Worm (Caenorhabditis elegans) whole organism, young adult: ENCODE data around the gene chil-25.

Experiments
- B0336.3 ChIP-seq: fragments of 200-800 bp; sonication (Bioruptor generic); IDR thresholded peaks from 2 replicates; pipeline ENCODE4 v1.3.6; 2022; ENCODE audit warnings: missing genetic modification characterization, missing compliant biosample characterization
- C17E4.6 ChIP-seq: fragments of 200-800 bp; sonication (Bioruptor generic); IDR thresholded peaks from 2 replicates; pipeline ENCODE4 v1.3.6; 2022; ENCODE audit warnings: missing genetic modification reagents, missing genetic modification characterization, missing compliant biosample characterization
- F33H1.4 ChIP-seq: fragments of 200-800 bp; sonication (Bioruptor generic); IDR thresholded peaks from 2 replicates; pipeline ENCODE4 v1.3.6; 2022; ENCODE audit warnings: missing genetic modification reagents, missing genetic modification characterization, missing compliant biosample characterization
- F39B2.1 ChIP-seq: fragments of 200-800 bp; sonication (Bioruptor generic); IDR thresholded peaks from 2 replicates; pipeline ENCODE4 v1.3.6; 2022; ENCODE audit warnings: missing genetic modification reagents, missing genetic modification characterization, missing compliant biosample characterization
- F55B11.4 ChIP-seq: sonication (generic microtip); optimal IDR thresholded peaks from 2 replicates; lab custom pipeline; 2016; ENCODE audit warnings: missing compliant biosample characterization, missing genetic modification characterization, borderline replicate concordance; ENCODE audit not compliant: insufficient read depth
- K11D2.4 ChIP-seq: fragments of 200-800 bp; sonication (Bioruptor generic); IDR thresholded peaks from 2 replicates; pipeline ENCODE4 v1.3.6; 2022; ENCODE audit warnings: missing genetic modification reagents, missing genetic modification characterization, missing compliant biosample characterization
- T26A5.8 ChIP-seq: sonication (generic microtip); optimal IDR thresholded peaks from 2 replicates; lab custom pipeline; 2016; ENCODE audit warnings: missing genetic modification characterization, missing compliant biosample characterization
- Y56A3A.18 ChIP-seq: fragments of 200-800 bp; sonication (Bioruptor generic); IDR thresholded peaks from 2 replicates; pipeline ENCODE4 v1.3.6; 2022; ENCODE audit warnings: missing genetic modification reagents, missing genetic modification characterization, missing compliant biosample characterization
- ama-1 ChIP-seq, 3 experiments: fragments of 150-350 bp in 1 of 3; sonication (generic microtip) in 2 of 3; optimal IDR thresholded peaks; 2 replicates each; lab custom pipeline; 2014 to 2018; ENCODE audit warnings: missing biosample characterization in 2 of 3, missing genetic modification characterization in 2 of 3, missing genetic modification reagents in 2 of 3
- attf-5 ChIP-seq: fragments of 200-800 bp; sonication (Bioruptor generic); optimal IDR thresholded peaks from 2 replicates; lab custom pipeline; 2018; ENCODE audit warnings: mild to moderate bottlenecking, missing genetic modification characterization, missing compliant biosample characterization
- attf-6 ChIP-seq: fragments of 200-800 bp; sonication (Bioruptor generic); IDR thresholded peaks from 2 replicates; pipeline ENCODE4 v1.3.6; 2022; ENCODE audit warnings: missing genetic modification reagents, missing genetic modification characterization, missing compliant biosample characterization
- cebp-1 ChIP-seq, 2 experiments: fragments of 200-800 bp in 1 of 2; sonication (Bioruptor generic) in 1 of 2; sonication (generic microtip) in 1 of 2; IDR thresholded peaks in 1 of 2; optimal IDR thresholded peaks in 1 of 2; 2 replicates each; pipeline versions ENCODE4 v1.3.6 to Lab custom; 2017 to 2022; ENCODE audit warnings: missing compliant biosample characterization in 2 of 2, missing genetic modification characterization in 2 of 2, mild to moderate bottlenecking in 1 of 2, missing genetic modification reagents in 1 of 2, moderate library complexity in 1 of 2
- dox-1 ChIP-seq: fragments of 200-800 bp; sonication (Bioruptor generic); IDR thresholded peaks from 2 replicates; pipeline ENCODE4 v1.3.6; 2022; ENCODE audit warnings: missing genetic modification reagents, missing genetic modification characterization, missing compliant biosample characterization
- efl-1 ChIP-seq: fragments of 150-350 bp; optimal IDR thresholded peaks from 2 replicates; lab custom pipeline; 2014; ENCODE audit warnings: missing biosample characterization, missing genetic modification reagents, missing genetic modification characterization
- egl-18 ChIP-seq: fragments of 200-800 bp; sonication (Bioruptor generic); IDR thresholded peaks from 2 replicates; pipeline ENCODE4 v1.3.6; 2022; ENCODE audit warnings: missing genetic modification reagents, missing genetic modification characterization, missing compliant biosample characterization
- gei-17 ChIP-seq: fragments of 200-800 bp; sonication (Bioruptor generic); optimal IDR thresholded peaks from 2 replicates; lab custom pipeline; 2018; ENCODE audit warnings: mild to moderate bottlenecking, missing genetic modification characterization, missing compliant biosample characterization
- hmg-1.2 ChIP-seq: fragments of 200-800 bp; sonication (Bioruptor generic); IDR thresholded peaks from 2 replicates; pipeline ENCODE4 v1.3.6; 2022; ENCODE audit warnings: missing genetic modification reagents, missing genetic modification characterization, missing compliant biosample characterization
- let-607 ChIP-seq, 2 experiments: fragments of 200-800 bp in 1 of 2; sonication (Bioruptor generic) in 1 of 2; sonication (generic microtip) in 1 of 2; optimal IDR thresholded peaks; 2 replicates each; lab custom pipeline; 2016 to 2018; ENCODE audit warnings: mild to moderate bottlenecking in 2 of 2, missing compliant biosample characterization in 2 of 2, missing genetic modification characterization in 2 of 2, moderate library complexity in 2 of 2, missing genotype in 1 of 2
- lin-40 ChIP-seq: sonication (generic microtip); optimal IDR thresholded peaks from 2 replicates; lab custom pipeline; 2016; ENCODE audit warnings: missing genetic modification characterization, mild to moderate bottlenecking, missing compliant biosample characterization, missing genotype, missing genetic modification reagents
- lsy-27 ChIP-seq: sonication (generic microtip); optimal IDR thresholded peaks from 2 replicates; lab custom pipeline; 2017; ENCODE audit warnings: missing genetic modification characterization, mild to moderate bottlenecking, missing compliant biosample characterization, antibody characterized with exemption, missing genotype, borderline replicate concordance; ENCODE audit not compliant: insufficient read depth
- nfyb-1 ChIP-seq: fragments of 200-800 bp; sonication (Bioruptor generic); IDR thresholded peaks from 2 replicates; pipeline ENCODE4 v1.3.6; 2022; ENCODE audit warnings: missing genetic modification reagents, missing genetic modification characterization, missing compliant biosample characterization
- nhr-179 ChIP-seq: sonication (generic microtip); optimal IDR thresholded peaks from 2 replicates; lab custom pipeline; 2016; ENCODE audit warnings: mild to moderate bottlenecking, missing genetic modification characterization, missing compliant biosample characterization
- nhr-27 ChIP-seq: fragments of 200-800 bp; sonication (Bioruptor generic); optimal IDR thresholded peaks from 2 replicates; lab custom pipeline; 2018; ENCODE audit warnings: mild to moderate bottlenecking, missing genetic modification characterization, moderate library complexity, missing compliant biosample characterization
- pbrm-1 ChIP-seq: fragments of 200-800 bp; sonication (Bioruptor generic); IDR thresholded peaks from 2 replicates; pipeline ENCODE4 v1.3.6; 2022; ENCODE audit warnings: missing genetic modification reagents, missing genetic modification characterization, missing compliant biosample characterization
- sea-2 ChIP-seq: fragments of 200-800 bp; sonication (Bioruptor generic); IDR thresholded peaks from 2 replicates; pipeline ENCODE4 v1.3.6; 2022; ENCODE audit warnings: missing genetic modification characterization, missing compliant biosample characterization
- snpc-1.3 ChIP-seq: sonication (generic microtip); optimal IDR thresholded peaks from 2 replicates; lab custom pipeline; 2017; ENCODE audit warnings: missing genetic modification characterization, mild to moderate bottlenecking, missing compliant biosample characterization, antibody characterized with exemption, moderate library complexity, missing genotype, missing genetic modification reagents; ENCODE audit not compliant: insufficient read depth
- snpc-4 ChIP-seq, 5 experiments: fragments of 150-350 bp in 1 of 5; sonication (generic microtip) in 4 of 5; optimal IDR thresholded peaks; 2 replicates each; lab custom pipeline; 2014 to 2018; ENCODE audit warnings: missing genetic modification characterization in 5 of 5, missing biosample characterization in 3 of 5, antibody characterized with exemption in 2 of 5, mild to moderate bottlenecking in 2 of 5, missing compliant biosample characterization in 2 of 5, missing genotype in 2 of 5, moderate library complexity in 2 of 5, missing genetic modification reagents in 1 of 5
- somi-1 ChIP-seq: fragments of 200-800 bp; sonication (Bioruptor generic); optimal IDR thresholded peaks from 2 replicates; lab custom pipeline; 2018; ENCODE audit warnings: mild to moderate bottlenecking, missing genetic modification characterization, missing compliant biosample characterization
- tbp1 ChIP-seq: fragments of 200-800 bp; sonication (Bioruptor generic); optimal IDR thresholded peaks from 2 replicates; lab custom pipeline; 2018; ENCODE audit warnings: mild to moderate bottlenecking, missing genetic modification characterization, missing compliant biosample characterization
- tbx-9 ChIP-seq: sonication (generic microtip); optimal IDR thresholded peaks from 2 replicates; lab custom pipeline; 2016; ENCODE audit warnings: borderline replicate concordance, missing genetic modification characterization, inconsistent platforms, missing compliant biosample characterization
- ztf-22 ChIP-seq: fragments of 200-800 bp; sonication (Bioruptor generic); optimal IDR thresholded peaks from 2 replicates; lab custom pipeline; 2018; ENCODE audit warnings: mild to moderate bottlenecking, missing genetic modification characterization, moderate library complexity, missing compliant biosample characterization
- ztf-25 ChIP-seq: fragments of 200-800 bp; sonication (Bioruptor generic); IDR thresholded peaks from 2 replicates; pipeline ENCODE4 v1.3.6; 2022; ENCODE audit warnings: missing genetic modification reagents, missing genetic modification characterization, missing compliant biosample characterization
- ztf-28 ChIP-seq: fragments of 200-800 bp; sonication (Bioruptor generic); IDR thresholded peaks from 2 replicates; pipeline ENCODE4 v1.3.6; 2022; ENCODE audit warnings: missing genetic modification reagents, missing genetic modification characterization, missing compliant biosample characterization

The chil-25 gene

DNA sequence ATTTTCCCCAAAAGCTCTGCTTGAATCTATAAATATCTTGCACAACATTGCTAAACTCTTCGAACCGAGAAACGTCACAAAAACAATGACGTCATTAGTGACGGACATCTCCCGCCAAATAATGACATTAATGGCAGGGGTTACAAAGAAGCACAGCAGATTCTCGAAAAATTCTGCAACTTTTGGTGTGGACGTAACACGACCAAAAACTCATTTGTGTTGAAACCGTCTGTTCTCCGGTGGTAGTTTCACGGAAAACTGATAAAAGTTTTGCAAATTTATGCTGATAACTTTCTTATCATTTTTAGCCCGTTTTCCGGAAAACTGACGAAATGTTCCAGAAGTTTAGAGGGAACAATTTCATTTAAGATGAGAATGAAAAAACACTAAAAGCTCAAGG lies 24.3 kb upstream of the chil-25 start (continued):
- peak; percentile 1 for TF ChIP-seq tbp1 (GFP tag; lab: Kevin White, UChicago)
- no peak for TF ChIP-seq snpc-1.3 (tag; lab: Kevin White, UChicago)
- TF ChIP-seq nfyb-1 (GFP tag; lab: Robert Waterston, UW), result no peak
- TF ChIP-seq egl-18, result no peak
- no peak for TF ChIP-seq T26A5.8 (tag; lab: Kevin White, UChicago)
- TF ChIP-seq cebp-1 (GFP tag; IDR thresholded peaks at IDR 0.05; lab: Robert Waterston, UW), result no peak
- TF ChIP-seq cebp-1 (tag; optimal IDR thresholded peaks at IDR 0.05; lab: Kevin White, UChicago), result peak; percentile 11

DNA sequence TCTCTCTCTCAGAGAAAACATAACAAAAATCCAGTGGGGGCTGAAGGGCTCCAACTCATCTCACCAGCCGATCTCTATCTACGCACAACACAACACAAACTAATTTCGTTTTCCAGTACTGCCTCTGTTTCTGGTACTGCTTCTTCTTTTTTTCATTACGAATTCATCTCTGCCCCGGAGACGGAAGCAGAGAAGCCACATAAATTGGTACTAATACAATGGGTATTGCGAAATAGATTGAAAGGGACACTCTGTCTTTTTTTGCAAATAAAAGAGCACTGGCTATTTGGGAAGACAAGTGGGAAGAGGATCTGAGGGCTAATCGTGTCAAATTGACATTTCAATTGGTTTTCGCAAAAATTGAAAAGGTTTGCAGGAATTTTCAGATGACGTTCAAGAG lies 23.0 kb upstream of the chil-25 start:
- TF ChIP-seq let-607 (tag; optimal IDR thresholded peaks at IDR 0.05; lab: Kevin White, UChicago) (no peak), Y56A3A.18 (GFP tag; lab: Robert Waterston, UW) (no peak), F39B2.1 (GFP tag; lab: Robert Waterston, UW) (no peak), pbrm-1 (GFP tag; lab: Robert Waterston, UW) (no peak), attf-6 (GFP tag; lab: Robert Waterston, UW) (no peak), efl-1 (GFP tag; lab: Kevin White, UChicago) (no peak), dox-1 (GFP tag; lab: Robert Waterston, UW) (0 out of 2 replicates have a peak, but pooled peaks have one; percentile 26), ztf-25 (GFP tag; lab: Robert Waterston, UW) (no peak), hmg-1.2 (GFP tag; lab: Robert Waterston, UW) (no peak), somi-1 (peak; percentile 18), cebp-1 (GFP tag; IDR thresholded peaks at IDR 0.05; lab: Robert Waterston, UW) (peak; percentile 69; the same call in 1 of the 2 replicates), cebp-1 (tag; optimal IDR thresholded peaks at IDR 0.05; lab: Kevin White, UChicago) (peak; percentile 95), egl-18 (no peak), attf-5 (no peak), snpc-4 (GFP tag; optimal IDR thresholded peaks at IDR 0.05; lab: Kevin White, UChicago) (no peak), snpc-4 (tag; optimal IDR thresholded peaks at IDR 0.05; lab: Kevin White, UChicago) (no peak)

DNA sequence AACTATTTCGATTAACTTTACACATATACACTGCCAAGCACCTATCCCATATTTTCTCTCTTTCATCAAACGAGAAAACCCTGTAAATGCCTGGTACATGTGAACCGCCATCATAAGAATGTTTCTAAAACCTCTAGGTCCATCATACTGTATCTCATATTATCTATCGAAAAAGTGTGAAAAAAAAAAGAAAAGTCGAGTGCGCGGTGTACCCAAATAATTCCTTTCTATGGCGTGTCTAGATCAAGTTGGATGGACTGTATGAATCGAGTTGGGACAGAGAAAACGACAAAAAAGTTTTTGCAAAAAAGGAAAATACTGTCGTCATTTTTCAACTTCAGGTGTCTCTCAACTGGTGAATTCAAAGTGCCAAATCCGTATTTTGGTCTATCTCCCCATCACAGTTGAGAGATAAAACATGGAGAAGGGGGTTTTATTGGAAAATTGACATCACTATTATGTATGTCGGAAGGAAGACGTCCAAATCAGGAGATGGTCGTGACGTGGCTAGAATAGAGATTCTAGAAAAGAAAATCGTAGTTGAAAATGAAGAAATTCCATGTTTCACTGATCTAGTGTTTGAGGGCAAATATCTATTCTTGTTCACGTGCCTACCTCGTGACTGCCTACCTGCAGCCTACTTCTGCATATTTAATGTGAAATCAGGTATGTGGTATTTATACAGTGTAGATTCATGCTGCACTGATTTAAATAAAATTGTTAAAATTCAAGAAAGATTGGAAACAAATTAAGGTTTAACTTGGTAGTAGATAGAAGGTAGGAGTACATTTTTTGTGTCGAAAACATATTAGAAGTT lies 19.2 kb upstream of the chil-25 start:
- TF ChIP-seq ztf-22 (GFP tag; lab: Kevin White, UChicago) (no peak), F33H1.4 (GFP tag; lab: Robert Waterston, UW) (no peak), nhr-27 (tag; lab: Kevin White, UChicago) (no peak), F55B11.4 (tag; lab: Kevin White, UChicago) (no peak), ztf-28 (no peak), gei-17 (GFP tag; lab: Kevin White, UChicago) (no peak), somi-1 (peak; percentile 43), nhr-179 (tag; lab: Kevin White, UChicago) (no peak), tbx-9 (tag; lab: Kevin White, UChicago) (no peak), B0336.3 (GFP tag; lab: Robert Waterston, UW) (no peak), T26A5.8 (tag; lab: Kevin White, UChicago) (no peak), lsy-27 (tag; lab: Kevin White, UChicago) (no peak), ama-1 (optimal IDR thresholded peaks at IDR 0.05; lab: Kevin White, UChicago) (no peak), ama-1 (GFP tag; optimal IDR thresholded peaks at IDR 0.05; lab: Kevin White, UChicago) (no peak), C17E4.6 (GFP tag; lab: Robert Waterston, UW) (no peak), sea-2 (GFP tag; lab: Robert Waterston, UW) (no peak), lin-40 (tag; lab: Kevin White, UChicago) (peak; percentile 47), K11D2.4 (GFP tag; lab: Robert Waterston, UW) (0 out of 2 replicates have a peak, but pooled peaks have one; percentile 33)
- TF ChIP-seq, all 124 proteins: peak for 3
